Worm (Caenorhabditis elegans) whole organism, early embryonic: Measurements from ENCODE around the gene flap-1.

Experiments
- ama-1 ChIP-seq: fragments of 150-350 bp; optimal IDR thresholded peaks from 2 replicates; lab custom pipeline; 2014
- ceh-13 ChIP-seq: fragments of 200-800 bp; sonication (Bioruptor generic); optimal IDR thresholded peaks from 2 replicates; lab custom pipeline; 2018; ENCODE audit warnings: mild to moderate bottlenecking, missing genetic modification characterization, missing compliant biosample characterization
- ceh-36 ChIP-seq: sonication (generic microtip); optimal IDR thresholded peaks from 2 replicates; lab custom pipeline; 2016; ENCODE audit warnings: missing genetic modification characterization, inconsistent platforms, missing compliant biosample characterization
- ets-7 ChIP-seq: sonication (generic microtip); optimal IDR thresholded peaks from 2 replicates; lab custom pipeline; 2016; ENCODE audit warnings: missing genotype, missing genetic modification characterization, missing compliant biosample characterization
- flt-1 ChIP-seq: fragments of 200-800 bp; sonication (Bioruptor generic); IDR thresholded peaks from 2 replicates; pipeline ENCODE4 v1.3.6; 2022; ENCODE audit warnings: missing genetic modification characterization, missing compliant biosample characterization
- hmbx-1 ChIP-seq: sonication (generic microtip); optimal IDR thresholded peaks from 2 replicates; lab custom pipeline; 2016; ENCODE audit warnings: mild to moderate bottlenecking, missing genetic modification characterization, missing compliant biosample characterization
- hmg-4 ChIP-seq: fragments of 200-800 bp; sonication (Bioruptor generic); optimal IDR thresholded peaks from 2 replicates; lab custom pipeline; 2018; ENCODE audit warnings: mild to moderate bottlenecking, missing genetic modification characterization, missing compliant biosample characterization
- hnd-1 ChIP-seq: sonication (generic microtip); optimal IDR thresholded peaks from 2 replicates; lab custom pipeline; 2016; ENCODE audit warnings: missing genetic modification characterization, missing compliant biosample characterization
- pes-1 ChIP-seq: fragments of 200-800 bp; sonication (Bioruptor generic); IDR thresholded peaks from 2 replicates; pipeline ENCODE4 v1.3.6; 2022; ENCODE audit warnings: missing genetic modification reagents, missing genetic modification characterization, missing compliant biosample characterization
- sea-1 ChIP-seq: fragments of 200-800 bp; sonication (Bioruptor generic); conservative IDR thresholded peaks from 2 replicates; pipeline ENCODE4 v1.3.6; 2022; ENCODE audit warnings: missing genetic modification characterization, missing compliant biosample characterization
- tbx-11 ChIP-seq: fragments of 200-800 bp; sonication (Bioruptor generic); IDR thresholded peaks from 2 replicates; pipeline ENCODE4 v1.3.6; 2022; ENCODE audit warnings: missing genetic modification characterization, missing compliant biosample characterization

DNA sequence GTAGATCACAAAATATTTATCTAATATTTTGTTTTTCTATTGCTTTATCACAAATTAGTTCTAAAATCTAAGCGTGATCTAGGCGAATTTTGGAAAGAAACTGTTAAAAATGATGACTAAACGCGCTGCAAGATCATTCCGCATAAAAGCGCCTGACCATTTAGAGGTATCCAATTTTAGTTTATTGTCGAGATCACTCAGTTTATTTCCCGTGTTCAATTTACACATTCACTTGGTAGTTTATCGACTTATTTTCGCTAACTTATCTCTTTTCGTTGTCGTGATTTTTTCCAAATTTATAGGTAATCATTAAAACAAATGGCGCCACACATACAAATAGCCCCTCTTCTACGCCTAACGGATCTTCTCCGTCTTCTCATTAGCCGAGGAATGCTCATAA is 22.2 kb downstream of the flap-1 start, which contains the start of gene T07E3.2:
- TF ChIP-seq tbx-11 (GFP tag; lab: Robert Waterston, UW) (no peak), flt-1 (GFP tag; lab: Robert Waterston, UW) (no peak), hnd-1 (tag; lab: Kevin White, UChicago) (no peak), hmbx-1 (tag; lab: Kevin White, UChicago) (no peak), ama-1 (lab: Kevin White, UChicago) (no peak), pes-1 (GFP tag; lab: Robert Waterston, UW) (no peak), ceh-36 (tag; lab: Kevin White, UChicago) (no peak), ets-7 (no peak), hmg-4 (GFP tag; lab: Kevin White, UChicago) (no peak), sea-1 (GFP tag; lab: Robert Waterston, UW) (no peak), ceh-13 (GFP tag; lab: Kevin White, UChicago) (no peak)
